Worm (Caenorhabditis elegans) whole organism, young adult: ENCODE measurements around the gene pgl-1.

Experiments
- C06A6.2 ChIP-seq: fragments of 200-800 bp; sonication (Bioruptor generic); conservative IDR thresholded peaks from 2 replicates; pipeline ENCODE4 v1.3.6; 2022; ENCODE audit warnings: missing genetic modification characterization, missing compliant biosample characterization
- F10E7.11 ChIP-seq: sonication (generic microtip); optimal IDR thresholded peaks from 2 replicates; lab custom pipeline; 2017; ENCODE audit warnings: mild to moderate bottlenecking, missing genetic modification characterization, moderate library complexity, missing compliant biosample characterization
- F22D6.2 ChIP-seq: sonication (generic microtip); optimal IDR thresholded peaks from 2 replicates; lab custom pipeline; 2016; ENCODE audit warnings: mild to moderate bottlenecking, missing genetic modification characterization, missing compliant biosample characterization
- F37B4.10 ChIP-seq: fragments of 200-800 bp; sonication (Bioruptor generic); IDR thresholded peaks from 2 replicates; pipeline ENCODE4 v1.3.6; 2022; ENCODE audit warnings: missing genetic modification characterization, missing compliant biosample characterization
- F39B2.1 ChIP-seq: fragments of 200-800 bp; sonication (Bioruptor generic); IDR thresholded peaks from 2 replicates; pipeline ENCODE4 v1.3.6; 2022; ENCODE audit warnings: missing genetic modification reagents, missing genetic modification characterization, missing compliant biosample characterization
- F52B5.7 ChIP-seq: sonication (generic microtip); optimal IDR thresholded peaks from 2 replicates; lab custom pipeline; 2016; ENCODE audit warnings: mild to moderate bottlenecking, missing genetic modification characterization, missing compliant biosample characterization
- F57A8.1 ChIP-seq: fragments of 200-800 bp; sonication (Bioruptor generic); optimal IDR thresholded peaks from 2 replicates; lab custom pipeline; 2018; ENCODE audit warnings: mild to moderate bottlenecking, missing genetic modification characterization, moderate library complexity, missing compliant biosample characterization
- K12H6.12 ChIP-seq: fragments of 200-800 bp; sonication (Bioruptor generic); optimal IDR thresholded peaks from 2 replicates; lab custom pipeline; 2018; ENCODE audit warnings: mild to moderate bottlenecking, missing genetic modification characterization, missing compliant biosample characterization
- T26A5.8 ChIP-seq: sonication (generic microtip); optimal IDR thresholded peaks from 2 replicates; lab custom pipeline; 2016; ENCODE audit warnings: missing genetic modification characterization, missing compliant biosample characterization
- Y53G8AR.9 ChIP-seq: fragments of 200-800 bp; sonication (Bioruptor generic); conservative IDR thresholded peaks from 2 replicates; pipeline ENCODE4 v1.3.6; 2022; ENCODE audit warnings: missing genetic modification reagents, missing genetic modification characterization, missing compliant biosample characterization
- Y67H2A.10 ChIP-seq: fragments of 200-800 bp; sonication (Bioruptor generic); conservative IDR thresholded peaks from 2 replicates; pipeline ENCODE4 v1.3.6; 2022; ENCODE audit warnings: missing genetic modification reagents, missing genetic modification characterization, missing compliant biosample characterization
- atf-7 ChIP-seq: sonication (generic microtip); optimal IDR thresholded peaks from 2 replicates; lab custom pipeline; 2017; ENCODE audit warnings: mild to moderate bottlenecking, missing genetic modification characterization, missing compliant biosample characterization
- attf-3 ChIP-seq: fragments of 200-800 bp; sonication (Bioruptor generic); conservative IDR thresholded peaks from 2 replicates; pipeline ENCODE4 v1.3.6; 2022; ENCODE audit warnings: missing genetic modification reagents, missing genetic modification characterization, missing compliant biosample characterization
- ceh-27 ChIP-seq: fragments of 200-800 bp; sonication (Bioruptor generic); optimal IDR thresholded peaks from 2 replicates; lab custom pipeline; 2018; ENCODE audit warnings: mild to moderate bottlenecking, missing genetic modification characterization, moderate library complexity, missing compliant biosample characterization
- dox-1 ChIP-seq: fragments of 200-800 bp; sonication (Bioruptor generic); IDR thresholded peaks from 2 replicates; pipeline ENCODE4 v1.3.6; 2022; ENCODE audit warnings: missing genetic modification reagents, missing genetic modification characterization, missing compliant biosample characterization
- dpl-1 ChIP-seq: fragments of 150-350 bp; optimal IDR thresholded peaks from 2 replicates; lab custom pipeline; 2014; ENCODE audit warnings: missing biosample characterization, missing genetic modification reagents, missing genetic modification characterization
- efl-1 ChIP-seq: fragments of 150-350 bp; optimal IDR thresholded peaks from 2 replicates; lab custom pipeline; 2014; ENCODE audit warnings: missing biosample characterization, missing genetic modification reagents, missing genetic modification characterization
- hmg-1.2 ChIP-seq: fragments of 200-800 bp; sonication (Bioruptor generic); IDR thresholded peaks from 2 replicates; pipeline ENCODE4 v1.3.6; 2022; ENCODE audit warnings: missing genetic modification reagents, missing genetic modification characterization, missing compliant biosample characterization
- hrde-1 ChIP-seq: sonication (generic microtip); optimal IDR thresholded peaks from 2 replicates; lab custom pipeline; 2016; ENCODE audit warnings: missing genetic modification characterization, mild to moderate bottlenecking, missing compliant biosample characterization, moderate library complexity, missing genotype, missing genetic modification reagents, borderline replicate concordance
- hsf-1 ChIP-seq: fragments of 200-800 bp; sonication (Bioruptor generic); IDR thresholded peaks from 2 replicates; pipeline ENCODE4 v1.3.6; 2022; ENCODE audit warnings: missing genetic modification reagents, missing genetic modification characterization, missing compliant biosample characterization
- lag-1 ChIP-seq: fragments of 200-800 bp; sonication (Bioruptor generic); IDR thresholded peaks from 2 replicates; pipeline ENCODE4 v1.3.6; 2022; ENCODE audit warnings: missing genetic modification reagents, missing genetic modification characterization, missing compliant biosample characterization
- let-526 ChIP-seq: fragments of 200-800 bp; sonication (Bioruptor generic); IDR thresholded peaks from 2 replicates; pipeline ENCODE4 v1.3.6; 2022; ENCODE audit warnings: missing genetic modification reagents, missing genetic modification characterization, missing compliant biosample characterization
- lin-26 ChIP-seq: fragments of 200-800 bp; sonication (Bioruptor generic); IDR thresholded peaks from 2 replicates; pipeline ENCODE4 v1.3.6; 2022; ENCODE audit warnings: missing genetic modification reagents, missing genetic modification characterization, missing compliant biosample characterization
- lin-35 ChIP-seq, 3 experiments: fragments of 150-350 bp in 2 of 3; sonication (generic microtip) in 1 of 3; optimal IDR thresholded peaks; 2 replicates each; lab custom pipeline; 2014 to 2018; ENCODE audit warnings: missing biosample characterization in 3 of 3, missing genetic modification characterization in 3 of 3, missing genetic modification reagents in 3 of 3
- lin-40 ChIP-seq: sonication (generic microtip); optimal IDR thresholded peaks from 2 replicates; lab custom pipeline; 2016; ENCODE audit warnings: missing genetic modification characterization, mild to moderate bottlenecking, missing compliant biosample characterization, missing genotype, missing genetic modification reagents
- lsy-27 ChIP-seq: sonication (generic microtip); optimal IDR thresholded peaks from 2 replicates; lab custom pipeline; 2017; ENCODE audit warnings: missing genetic modification characterization, mild to moderate bottlenecking, missing compliant biosample characterization, antibody characterized with exemption, missing genotype, borderline replicate concordance; ENCODE audit not compliant: insufficient read depth
- madf-10 ChIP-seq: sonication (generic microtip); optimal IDR thresholded peaks from 2 replicates; lab custom pipeline; 2016; ENCODE audit warnings: mild to moderate bottlenecking, missing genetic modification characterization, missing compliant biosample characterization
- madf-6 ChIP-seq: fragments of 200-800 bp; sonication (Bioruptor generic); IDR thresholded peaks from 2 replicates; pipeline ENCODE4 v1.3.6; 2022; ENCODE audit warnings: missing genetic modification reagents, missing genetic modification characterization, missing compliant biosample characterization
- madf-8 ChIP-seq: fragments of 200-800 bp; sonication (Bioruptor generic); conservative IDR thresholded peaks from 2 replicates; pipeline ENCODE4 v1.3.6; 2022; ENCODE audit warnings: missing genetic modification reagents, missing genetic modification characterization, missing compliant biosample characterization
- mel-28 ChIP-seq: sonication (generic microtip); optimal IDR thresholded peaks from 2 replicates; lab custom pipeline; 2016; ENCODE audit warnings: borderline replicate concordance, mild to moderate bottlenecking, missing genetic modification characterization, missing compliant biosample characterization
- mes-4 ChIP-seq: sonication (generic microtip); optimal IDR thresholded peaks from 2 replicates; lab custom pipeline; 2016; ENCODE audit warnings: missing genotype, missing genetic modification characterization, missing compliant biosample characterization
- nfya-1 ChIP-seq: sonication (generic microtip); optimal IDR thresholded peaks from 2 replicates; lab custom pipeline; 2017; ENCODE audit warnings: antibody characterized with exemption, missing compliant biosample characterization, missing genetic modification characterization, borderline replicate concordance; ENCODE audit not compliant: insufficient read depth
- nfya-2 ChIP-seq: fragments of 200-800 bp; sonication (Bioruptor generic); IDR thresholded peaks from 2 replicates; pipeline ENCODE4 v1.3.6; 2022; ENCODE audit warnings: missing genetic modification reagents, missing genetic modification characterization, missing compliant biosample characterization
- nhr-120 ChIP-seq: fragments of 200-800 bp; sonication (Bioruptor generic); IDR thresholded peaks from 2 replicates; pipeline ENCODE4 v1.3.6; 2022; ENCODE audit warnings: missing genetic modification characterization, missing compliant biosample characterization
- nhr-179 ChIP-seq: sonication (generic microtip); optimal IDR thresholded peaks from 2 replicates; lab custom pipeline; 2016; ENCODE audit warnings: mild to moderate bottlenecking, missing genetic modification characterization, missing compliant biosample characterization
- nhr-80 ChIP-seq: sonication (generic microtip); optimal IDR thresholded peaks from 2 replicates; lab custom pipeline; 2016; ENCODE audit warnings: missing genetic modification characterization, missing compliant biosample characterization
- rec-8 ChIP-seq, 2 experiments: sonication (generic microtip); optimal IDR thresholded peaks; 2 replicates each; lab custom pipeline; 2016; ENCODE audit warnings: mild to moderate bottlenecking in 2 of 2, missing genetic modification characterization in 2 of 2, missing genetic modification reagents in 2 of 2, missing genotype in 2 of 2, missing biosample characterization in 1 of 2, missing compliant biosample characterization in 1 of 2, moderate library complexity in 1 of 2
- sdz-38 ChIP-seq: sonication (generic microtip); optimal IDR thresholded peaks from 2 replicates; lab custom pipeline; 2016; ENCODE audit warnings: missing genotype, missing genetic modification characterization, missing compliant biosample characterization
- unc-130 ChIP-seq: sonication (generic microtip); optimal IDR thresholded peaks from 2 replicates; lab custom pipeline; 2016; ENCODE audit warnings: missing genetic modification reagents, missing genetic modification characterization, missing compliant biosample characterization
- xnd-1 ChIP-seq: sonication (generic microtip); optimal IDR thresholded peaks from 2 replicates; lab custom pipeline; 2016; ENCODE audit warnings: missing genotype, missing genetic modification reagents, missing genetic modification characterization, missing compliant biosample characterization
- zfh-2 ChIP-seq: fragments of 200-800 bp; sonication (Bioruptor generic); conservative IDR thresholded peaks from 2 replicates; pipeline ENCODE4 v1.3.6; 2022; ENCODE audit warnings: missing genetic modification reagents, missing genetic modification characterization, missing compliant biosample characterization
- ztf-18 ChIP-seq: sonication (generic microtip); optimal IDR thresholded peaks from 2 replicates; lab custom pipeline; 2016; ENCODE audit warnings: missing genotype, mild to moderate bottlenecking, missing genetic modification characterization, missing compliant biosample characterization
- ztf-25 ChIP-seq: fragments of 200-800 bp; sonication (Bioruptor generic); IDR thresholded peaks from 2 replicates; pipeline ENCODE4 v1.3.6; 2022; ENCODE audit warnings: missing genetic modification reagents, missing genetic modification characterization, missing compliant biosample characterization
- ztf-26 ChIP-seq: sonication (generic microtip); optimal IDR thresholded peaks from 2 replicates; lab custom pipeline; 2017; ENCODE audit warnings: missing genetic modification characterization, missing compliant biosample characterization
- ztf-28 ChIP-seq: fragments of 200-800 bp; sonication (Bioruptor generic); IDR thresholded peaks from 2 replicates; pipeline ENCODE4 v1.3.6; 2022; ENCODE audit warnings: missing genetic modification reagents, missing genetic modification characterization, missing compliant biosample characterization
- ztf-3 ChIP-seq: fragments of 200-800 bp; sonication (Bioruptor generic); optimal IDR thresholded peaks from 2 replicates; lab custom pipeline; 2018; ENCODE audit warnings: mild to moderate bottlenecking, missing genetic modification characterization, missing compliant biosample characterization

pgl-1 gene

ce11 chrIV:6954682-6955081 is 22.4 kb downstream of the pgl-1 start:
- TF ChIP-seq madf-6 (GFP tag; lab: Robert Waterston, UW): no peak
- TF ChIP-seq zfh-2 (GFP tag; lab: Robert Waterston, UW): no peak
- no peak for TF ChIP-seq hmg-1.2
- no peak for TF ChIP-seq ztf-3 (GFP tag; lab: Kevin White, UChicago)
- TF ChIP-seq efl-1 (GFP tag; lab: Kevin White, UChicago): no peak
- TF ChIP-seq madf-8 (GFP tag; lab: Robert Waterston, UW): no peak
- TF ChIP-seq sdz-38 (tag; lab: Kevin White, UChicago): no peak
- no peak for TF ChIP-seq F39B2.1 (GFP tag; lab: Robert Waterston, UW)
- no peak for TF ChIP-seq dox-1 (GFP tag; lab: Robert Waterston, UW)
- TF ChIP-seq nhr-120 (GFP tag; lab: Robert Waterston, UW): no peak
- TF ChIP-seq hsf-1 (GFP tag; lab: Robert Waterston, UW): no peak
- TF ChIP-seq F10E7.11: no peak
- no peak for TF ChIP-seq lag-1 (GFP tag; lab: Robert Waterston, UW)
- no peak for TF ChIP-seq F57A8.1 (GFP tag; lab: Kevin White, UChicago)
- TF ChIP-seq ztf-18: no peak
- TF ChIP-seq F52B5.7 (tag; lab: Kevin White, UChicago): no peak
- no peak for TF ChIP-seq Y67H2A.10 (GFP tag; lab: Robert Waterston, UW)
- no peak for TF ChIP-seq dpl-1
- no peak for TF ChIP-seq unc-130
- TF ChIP-seq madf-10: no peak

ce11 chrIV:6951259-6951658 is 25.9 kb downstream of the pgl-1 start:
- no peak for TF ChIP-seq lin-26 (GFP tag; lab: Robert Waterston, UW)
- no peak for TF ChIP-seq F22D6.2 (tag; lab: Kevin White, UChicago)
- no peak for TF ChIP-seq dpl-1
- TF ChIP-seq atf-7 (tag; lab: Kevin White, UChicago): no peak
- no peak for TF ChIP-seq C06A6.2 (GFP tag; lab: Robert Waterston, UW)
- TF ChIP-seq nfya-1 (tag; lab: Kevin White, UChicago): no peak
- no peak for TF ChIP-seq nfya-2 (GFP tag; lab: Robert Waterston, UW)
- TF ChIP-seq mel-28 (tag; lab: Kevin White, UChicago): no peak
- no peak for TF ChIP-seq hrde-1 (tag; lab: Kevin White, UChicago)
- TF ChIP-seq rec-8 (tag; optimal IDR thresholded peaks at IDR 0.05; lab: Kevin White, UChicago): no peak

ce11 chrIV:6946832-6947231 is 30.3 kb downstream of the pgl-1 start:
- TF ChIP-seq nhr-179 (tag; lab: Kevin White, UChicago) (no peak), lin-26 (GFP tag; lab: Robert Waterston, UW) (no peak), ztf-28 (GFP tag; lab: Robert Waterston, UW) (no peak), Y67H2A.10 (GFP tag; lab: Robert Waterston, UW) (no peak), K12H6.12 (no peak), ceh-27 (GFP tag; lab: Kevin White, UChicago) (no peak)

ce11 chrIV:6941101-6941500 is 36.0 kb downstream of the pgl-1 start:
- TF ChIP-seq nhr-80 (tag; lab: Kevin White, UChicago) (no peak), ztf-26 (tag; lab: Kevin White, UChicago) (no peak), ceh-27 (GFP tag; lab: Kevin White, UChicago) (no peak), let-526 (GFP tag; lab: Robert Waterston, UW) (no peak), attf-3 (GFP tag; lab: Robert Waterston, UW) (no peak), lin-26 (GFP tag; lab: Robert Waterston, UW) (no peak), xnd-1 (tag; lab: Kevin White, UChicago) (no peak), Y53G8AR.9 (GFP tag; lab: Robert Waterston, UW) (no peak), lsy-27 (tag; lab: Kevin White, UChicago) (no peak), mes-4 (tag; lab: Kevin White, UChicago) (no peak), lin-40 (no peak), F37B4.10 (GFP tag; lab: Robert Waterston, UW) (no peak), T26A5.8 (no peak), lin-35 (GFP tag; optimal IDR thresholded peaks at IDR 0.05; lab: Kevin White, UChicago) (no peak), ztf-25 (GFP tag; lab: Robert Waterston, UW) (no peak)
